Worm (Caenorhabditis elegans): Measurements from ENCODE around the gene twk-2.

The twk-2 gene

DNA sequence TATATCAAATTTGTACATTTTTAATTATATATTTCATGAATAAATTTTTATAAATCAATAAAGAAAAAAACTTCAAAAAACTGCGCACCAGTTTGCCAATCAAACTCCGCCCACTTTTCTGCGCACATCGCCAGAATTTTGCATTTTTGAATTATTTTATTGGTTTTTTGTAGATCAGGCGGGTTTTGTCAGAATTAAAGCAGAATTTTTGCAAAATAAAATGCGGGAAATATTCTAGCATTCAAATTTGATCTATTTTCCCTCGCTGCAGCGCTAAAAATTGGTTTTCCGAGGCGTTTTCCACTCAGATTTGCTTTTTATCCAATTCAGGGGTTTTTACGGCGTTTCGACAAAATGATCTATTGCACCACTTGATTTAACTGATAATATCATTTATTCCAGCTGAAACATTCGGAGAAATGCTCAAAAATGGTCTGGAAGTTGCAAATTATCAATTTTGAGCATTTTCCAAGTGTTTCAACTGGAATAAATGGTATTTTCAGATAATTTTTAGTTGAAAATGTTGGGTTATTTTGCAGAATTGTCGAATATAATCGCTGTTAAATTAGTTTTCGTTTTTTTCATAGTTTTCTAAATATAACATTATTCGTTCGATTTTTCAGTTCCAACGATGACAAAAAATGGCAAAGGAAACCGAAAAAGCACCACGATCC is 18.2 kb upstream of the twk-2 start, which contains the start of gene W06B4.1:
TSS of gene W06B4.1 (plus strand) at position 624 of the 674 bp plus-strand sequence.
- TF ChIP-seq odd-2 (tag; optimal IDR thresholded peaks at IDR 0.05) (no peak), tbx-2 (tag; optimal IDR thresholded peaks at IDR 0.05) (no peak), mec-3 (tag; optimal IDR thresholded peaks at IDR 0.05; ENCODE audit: borderline replicate concordance) (no peak), che-1 (tag; optimal IDR thresholded peaks at IDR 0.05) (no peak), ceh-22 (tag; optimal IDR thresholded peaks at IDR 0.05) (no peak)

DNA sequence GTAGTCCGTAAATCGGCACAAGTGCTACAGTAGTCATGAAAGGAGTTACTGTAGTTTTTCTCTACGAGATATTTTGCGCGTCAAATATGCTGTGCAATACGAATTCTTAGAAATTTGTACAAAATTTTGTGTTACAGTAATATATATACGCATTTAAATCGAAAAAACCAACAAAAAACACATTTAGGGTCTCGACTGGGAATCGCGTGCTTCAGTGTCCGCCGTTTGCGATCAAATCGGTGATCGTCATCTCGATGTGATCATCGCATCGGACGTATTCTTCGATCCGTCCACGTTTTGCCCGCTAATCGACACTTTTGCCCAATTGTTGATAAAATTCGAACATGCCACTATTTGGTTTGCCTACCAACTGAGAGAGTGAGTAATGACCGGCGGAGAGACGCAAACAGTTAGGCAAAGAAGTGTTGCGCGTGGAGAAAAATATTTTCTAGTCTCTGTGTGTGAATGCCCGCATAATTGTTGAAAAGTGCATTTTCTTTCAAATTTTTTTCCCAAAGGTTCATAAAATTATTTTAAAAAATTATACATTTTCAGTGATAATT is 16.0 kb upstream of the twk-2 start:
- no peak for TF ChIP-seq mec-3 (tag; optimal IDR thresholded peaks at IDR 0.05; ENCODE audit: borderline replicate concordance)
- TF ChIP-seq ceh-34 (tag; optimal IDR thresholded peaks at IDR 0.05) = no peak
- TF ChIP-seq pha-2 (tag; optimal IDR thresholded peaks at IDR 0.05) = no peak
- TF ChIP-seq odd-2 (tag; optimal IDR thresholded peaks at IDR 0.05) = no peak
- no peak for TF ChIP-seq ceh-6 (GFP tag; optimal IDR thresholded peaks at IDR 0.05)
- TF ChIP-seq dve-1 (tag; optimal IDR thresholded peaks at IDR 0.05) = no peak
- TF ChIP-seq elt-4 (tag; optimal IDR thresholded peaks at IDR 0.05) = no peak

DNA sequence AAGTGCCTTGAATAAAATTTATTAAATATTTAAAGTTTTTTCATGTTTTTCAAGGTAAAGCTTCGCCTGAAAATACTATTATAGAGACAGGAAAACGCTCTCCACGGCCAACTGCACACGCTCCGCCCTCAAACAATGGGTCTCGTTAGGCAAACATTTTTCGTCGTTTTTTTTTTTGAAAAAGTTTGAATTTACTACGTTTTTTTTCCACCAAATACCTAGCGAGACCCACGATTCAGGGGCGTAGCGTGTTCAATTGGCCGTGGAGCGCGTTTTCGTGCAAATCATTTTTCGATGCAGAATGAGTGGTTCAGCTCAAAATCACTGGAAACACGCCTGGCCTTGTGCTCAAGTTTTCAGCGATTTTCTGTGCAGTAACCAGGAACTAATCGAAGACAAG is 14.9 kb upstream of the twk-2 start, which contains the start of gene W06B4.2:
TSS of gene W06B4.2 (plus strand) at position 301 of the 400 bp plus-strand sequence.
- TF ChIP-seq dmd-4 (tag; optimal IDR thresholded peaks at IDR 0.05; ENCODE audit: borderline replicate concordance) (no peak), Y22D7AL.16 (tag; optimal IDR thresholded peaks at IDR 0.05) (no peak), ceh-18 (tag; optimal IDR thresholded peaks at IDR 0.05) (no peak), ceh-6 (GFP tag; optimal IDR thresholded peaks at IDR 0.05) (no peak), mec-3 (tag; optimal IDR thresholded peaks at IDR 0.05; ENCODE audit: borderline replicate concordance) (no peak), ceh-34 (tag; optimal IDR thresholded peaks at IDR 0.05) (no peak), ets-4 (tag; optimal IDR thresholded peaks at IDR 0.05) (no peak), tbx-2 (tag; optimal IDR thresholded peaks at IDR 0.05) (no peak), fkh-6 (tag; optimal IDR thresholded peaks at IDR 0.05) (no peak), unc-86 (tag; optimal IDR thresholded peaks at IDR 0.05) (no peak), ama-1 (optimal IDR thresholded peaks at IDR 0.05) (no peak), C38D4.7 (GFP tag; optimal IDR thresholded peaks at IDR 0.05) (no peak), fax-1 (tag; optimal IDR thresholded peaks at IDR 0.05) (no peak), sox-2 (GFP tag; IDR thresholded peaks at IDR 0.05) (no peak), fkh-10 (GFP tag; optimal IDR thresholded peaks at IDR 0.05) (no peak), lin-11 (tag; optimal IDR thresholded peaks at IDR 0.05) (no peak), hlh-30 (tag; optimal IDR thresholded peaks at IDR 0.05; ENCODE audit: insufficient read depth) (no peak), ceh-14 (tag; optimal IDR thresholded peaks at IDR 0.05) (no peak), madf-2 (tag; optimal IDR thresholded peaks at IDR 0.05) (no peak), ceh-19 (GFP tag; optimal IDR thresholded peaks at IDR 0.05) (no peak)

DNA sequence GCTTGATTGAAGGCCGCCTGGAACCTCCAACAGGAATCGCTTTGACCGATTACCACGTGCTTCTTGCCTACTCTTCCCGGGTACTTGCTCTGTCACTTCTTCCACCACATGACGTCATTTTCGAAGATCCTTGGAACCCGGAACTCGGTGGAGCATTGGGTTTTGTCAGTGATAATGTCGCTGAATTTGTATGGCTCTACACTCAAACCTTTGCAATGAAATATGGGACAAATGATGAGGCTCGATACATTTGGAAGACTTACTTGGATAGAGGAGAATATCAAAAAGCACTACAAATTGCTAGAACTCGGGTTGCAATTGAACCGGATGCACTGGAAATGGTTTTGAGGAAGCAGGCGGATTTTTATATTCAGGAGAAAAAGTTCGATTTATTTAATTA is 9.9 kb upstream of the twk-2 start:
- TF ChIP-seq fkh-6 (tag; optimal IDR thresholded peaks at IDR 0.05) = no peak
- no peak for TF ChIP-seq ceh-31 (tag; optimal IDR thresholded peaks at IDR 0.05)
- TF ChIP-seq lin-11 (tag; optimal IDR thresholded peaks at IDR 0.05) = no peak
- TF ChIP-seq ceh-6 (GFP tag; optimal IDR thresholded peaks at IDR 0.05) = no peak
- TF ChIP-seq ceh-22 (tag; optimal IDR thresholded peaks at IDR 0.05) = no peak
- no peak for TF ChIP-seq Y22D7AL.16 (tag; optimal IDR thresholded peaks at IDR 0.05)
- no peak for TF ChIP-seq sox-4 (tag; optimal IDR thresholded peaks at IDR 0.05)
- TF ChIP-seq ttx-3 (tag; optimal IDR thresholded peaks at IDR 0.05) = no peak
- TF ChIP-seq ref-2 (tag; optimal IDR thresholded peaks at IDR 0.05) = no peak
- no peak for TF ChIP-seq unc-86 (tag; optimal IDR thresholded peaks at IDR 0.05)
- TF ChIP-seq hlh-15 (tag; optimal IDR thresholded peaks at IDR 0.05) = no peak
- no peak for TF ChIP-seq odd-2 (tag; optimal IDR thresholded peaks at IDR 0.05)
- TF ChIP-seq tbx-7 (tag; optimal IDR thresholded peaks at IDR 0.05) = no peak

DNA sequence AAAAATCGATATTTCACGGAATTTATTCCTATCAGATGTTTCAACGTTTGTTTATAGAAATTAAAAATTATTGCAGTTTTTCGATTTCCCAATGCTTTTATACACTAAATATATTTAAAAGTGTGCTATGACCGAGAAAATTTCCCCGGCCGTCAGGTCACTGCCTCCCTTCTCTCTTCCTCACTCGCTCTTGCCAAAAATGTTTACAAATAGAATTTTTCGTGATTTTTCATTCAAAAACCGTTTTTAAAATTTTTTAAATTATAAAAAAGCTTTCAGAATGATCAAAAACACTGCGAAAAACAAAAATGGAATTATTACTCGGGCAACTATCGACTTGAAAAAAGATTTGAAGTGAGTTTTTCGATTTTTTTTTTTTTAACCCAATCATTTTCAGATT is 7.9 kb upstream of the twk-2 start, which contains the start of the genes T12C9.7 and vps-18:
TSS of gene T12C9.7 (minus strand) at position 101 of the 400 bp plus-strand sequence.
TSS of gene vps-18 (plus strand) at position 280 of the 400 bp plus-strand sequence.
- TF ChIP-seq nfya-1 (tag; optimal IDR thresholded peaks at IDR 0.05) (no peak), npax-4 (tag; optimal IDR thresholded peaks at IDR 0.05) (no peak), tbx-2 (tag; optimal IDR thresholded peaks at IDR 0.05) (no peak), ceh-24 (tag; optimal IDR thresholded peaks at IDR 0.05) (no peak), pha-4 (tag; optimal IDR thresholded peaks at IDR 0.05) (no peak), pros-1 (tag; optimal IDR thresholded peaks at IDR 0.05) (no peak), fkh-10 (GFP tag; optimal IDR thresholded peaks at IDR 0.05) (no peak), madf-2 (tag; optimal IDR thresholded peaks at IDR 0.05) (no peak), pha-2 (tag; optimal IDR thresholded peaks at IDR 0.05) (no peak)
